Worm (Caenorhabditis elegans) whole organism, L2 larva: ENCODE results near the gene B0393.9.
"Not testable (repeated sequence)": the region's sequence is repeated elsewhere in the genome, so short reads cannot be mapped to it uniquely, and the experiment has no call there.

Experiments used
- R02D3.7 ChIP-seq: fragments of 150-350 bp; optimal IDR thresholded peaks from 2 replicates; lab custom pipeline; 2014; ENCODE audit warnings: missing biosample characterization, missing genetic modification characterization
- Y55F3AM.14 ChIP-seq: fragments of 200-800 bp; sonication (Bioruptor generic); optimal IDR thresholded peaks from 2 replicates; lab custom pipeline; 2018; ENCODE audit warnings: mild to moderate bottlenecking, missing genetic modification characterization, missing compliant biosample characterization
- ama-1 ChIP-seq: fragments of 150-350 bp; optimal IDR thresholded peaks from 2 replicates; lab custom pipeline; 2018; ENCODE audit warnings: inconsistent platforms
- blmp-1 ChIP-seq: sonication (generic microtip); optimal IDR thresholded peaks from 2 replicates; lab custom pipeline; 2017; ENCODE audit warnings: missing genetic modification characterization, mild to moderate bottlenecking, missing compliant biosample characterization, antibody characterized with exemption, moderate library complexity; ENCODE audit not compliant: insufficient read depth
- ceh-16 ChIP-seq: fragments of 150-350 bp; optimal IDR thresholded peaks from 2 replicates; lab custom pipeline; 2014; ENCODE audit warnings: missing biosample characterization, missing genetic modification characterization
- ceh-82 ChIP-seq: fragments of 150-350 bp; optimal IDR thresholded peaks from 2 replicates; lab custom pipeline; 2014; ENCODE audit warnings: missing biosample characterization, missing genetic modification characterization
- crh-2 ChIP-seq: sonication (generic microtip); optimal IDR thresholded peaks from 2 replicates; lab custom pipeline; 2017; ENCODE audit warnings: missing biosample characterization, missing genetic modification characterization
- dmd-4 ChIP-seq: sonication (generic microtip); optimal IDR thresholded peaks from 2 replicates; lab custom pipeline; 2017; ENCODE audit warnings: missing biosample characterization, missing genetic modification characterization
- egl-27 ChIP-seq: sonication (generic microtip); optimal IDR thresholded peaks from 3 replicates; lab custom pipeline; 2017; ENCODE audit warnings: missing biosample characterization, missing genetic modification reagents, missing genetic modification characterization
- elt-1 ChIP-seq: fragments of 150-350 bp; optimal IDR thresholded peaks from 2 replicates; lab custom pipeline; 2014; ENCODE audit warnings: missing biosample characterization, missing genetic modification characterization
- elt-3 ChIP-seq: sonication (generic microtip); optimal IDR thresholded peaks from 2 replicates; lab custom pipeline; 2017; ENCODE audit warnings: missing biosample characterization, missing genetic modification characterization
- fos-1 ChIP-seq: fragments of 150-350 bp; optimal IDR thresholded peaks from 2 replicates; lab custom pipeline; 2014; ENCODE audit warnings: missing biosample characterization, missing genetic modification characterization
- gmeb-1 ChIP-seq: fragments of 150-350 bp; optimal IDR thresholded peaks from 2 replicates; lab custom pipeline; 2014; ENCODE audit warnings: missing biosample characterization, missing genetic modification characterization
- lin-11 ChIP-seq: fragments of 150-350 bp; sonication (generic microtip); optimal IDR thresholded peaks from 2 replicates; lab custom pipeline; 2014; ENCODE audit warnings: missing biosample characterization, missing genetic modification characterization, inconsistent platforms, mixed read lengths
- lin-13 ChIP-seq: fragments of 150-350 bp; optimal IDR thresholded peaks from 2 replicates; lab custom pipeline; 2014; ENCODE audit warnings: missing biosample characterization, missing genetic modification reagents, missing genetic modification characterization
- lsy-2 ChIP-seq, 2 experiments: fragments of 150-350 bp in 1 of 2; sonication (generic microtip) in 1 of 2; optimal IDR thresholded peaks; 2 replicates each; lab custom pipeline; 2014 to 2017; ENCODE audit warnings: missing biosample characterization in 2 of 2, missing genetic modification characterization in 2 of 2
- mab-5 ChIP-seq: fragments of 150-350 bp; optimal IDR thresholded peaks from 2 replicates; lab custom pipeline; 2014; ENCODE audit warnings: missing biosample characterization, missing genetic modification characterization
- mbf-1 ChIP-seq: sonication (generic microtip); optimal IDR thresholded peaks from 2 replicates; lab custom pipeline; 2017; ENCODE audit warnings: missing biosample characterization, missing genetic modification characterization
- mdl-1 ChIP-seq, 2 experiments: fragments of 150-350 bp in 1 of 2; sonication (generic microtip) in 1 of 2; optimal IDR thresholded peaks; 2 replicates each; lab custom pipeline; 2017; ENCODE audit warnings: missing biosample characterization in 2 of 2, missing genetic modification characterization in 2 of 2
- nhr-11 ChIP-seq: fragments of 150-350 bp; optimal IDR thresholded peaks from 2 replicates; lab custom pipeline; 2014; ENCODE audit warnings: missing biosample characterization, missing genetic modification characterization
- nhr-129 ChIP-seq: fragments of 150-350 bp; optimal IDR thresholded peaks from 2 replicates; lab custom pipeline; 2014; ENCODE audit warnings: missing biosample characterization, missing genetic modification characterization
- nhr-21 ChIP-seq: fragments of 150-350 bp; optimal IDR thresholded peaks from 2 replicates; lab custom pipeline; 2014; ENCODE audit warnings: missing biosample characterization, missing genetic modification characterization
- nhr-23 ChIP-seq: fragments of 150-350 bp; optimal IDR thresholded peaks from 2 replicates; lab custom pipeline; 2014; ENCODE audit warnings: missing biosample characterization, missing genetic modification reagents, missing genetic modification characterization
- nhr-237 ChIP-seq: fragments of 150-350 bp; optimal IDR thresholded peaks from 2 replicates; lab custom pipeline; 2014; ENCODE audit warnings: missing biosample characterization, missing genetic modification characterization
- nhr-25 ChIP-seq: fragments of 150-350 bp; sonication (generic microtip); optimal IDR thresholded peaks from 3 replicates; lab custom pipeline; 2014; ENCODE audit warnings: missing biosample characterization, missing genetic modification characterization
- peb-1 ChIP-seq: fragments of 150-350 bp; optimal IDR thresholded peaks from 2 replicates; lab custom pipeline; 2014; ENCODE audit warnings: missing biosample characterization, missing genetic modification characterization
- sem-4 ChIP-seq: fragments of 150-350 bp; optimal IDR thresholded peaks from 2 replicates; lab custom pipeline; 2014; ENCODE audit warnings: missing biosample characterization, missing genetic modification reagents, missing genetic modification characterization
- snpc-4 ChIP-seq: fragments of 150-350 bp; optimal IDR thresholded peaks from 2 replicates; lab custom pipeline; 2014; ENCODE audit warnings: missing biosample characterization, missing genetic modification characterization
- unc-39 ChIP-seq: fragments of 150-350 bp; optimal IDR thresholded peaks from 2 replicates; lab custom pipeline; 2014; ENCODE audit warnings: missing biosample characterization, missing genetic modification characterization
- unc-55 ChIP-seq: fragments of 150-350 bp; sonication (generic microtip); optimal IDR thresholded peaks from 3 replicates; lab custom pipeline; 2014; ENCODE audit warnings: missing biosample characterization, missing genetic modification reagents, missing genetic modification characterization
- unc-62 ChIP-seq: fragments of 150-350 bp; optimal IDR thresholded peaks from 2 replicates; lab custom pipeline; 2014; ENCODE audit warnings: missing biosample characterization, missing genetic modification reagents, missing genetic modification characterization
- ztf-1 ChIP-seq: fragments of 200-800 bp; sonication (Bioruptor generic); conservative IDR thresholded peaks from 2 replicates; pipeline ENCODE4 v1.3.6; 2022; ENCODE audit warnings: missing genetic modification characterization, missing compliant biosample characterization
- ztf-11 ChIP-seq: sonication (generic microtip); optimal IDR thresholded peaks from 2 replicates; lab custom pipeline; 2017; ENCODE audit warnings: missing biosample characterization, missing genetic modification characterization

Gene B0393.9

ce11 chrIII:4748666-4749065, 31.3 kb downstream of the B0393.9 start:
- no peak for TF ChIP-seq nhr-23 (tag; lab: Kevin White, UChicago)
- TF ChIP-seq peb-1 (tag; lab: Kevin White, UChicago) = no peak
- no peak for TF ChIP-seq ama-1 (lab: Kevin White, UChicago)
- TF ChIP-seq elt-3 = no peak
- TF ChIP-seq R02D3.7 (tag; lab: Kevin White, UChicago) = no peak
- no peak for TF ChIP-seq mbf-1 (tag; lab: Kevin White, UChicago)

- TF ChIP-seq nhr-23 (tag; lab: Kevin White, UChicago) = no peak
These were observed 31.8 kb downstream of the B0393.9 start, which contains the start of gene col-89 for ce11 chrIII:4748109-4748508. Gene col-89 (plus strand): TSS chrIII:4748127.

- TF ChIP-seq blmp-1 (no peak), mab-5 (tag; lab: Kevin White, UChicago) (no peak), sem-4 (tag; lab: Kevin White, UChicago) (no peak), Y55F3AM.14 (GFP tag; lab: Kevin White, UChicago) (no peak), unc-55 (GFP tag; lab: Kevin White, UChicago) (no peak), snpc-4 (tag; lab: Kevin White, UChicago) (no peak)
These were observed 34.0 kb downstream of the B0393.9 start, which contains the start of gene F17C8.6 for ce11 chrIII:4745934-4746333. Gene F17C8.6 (minus strand): TSS chrIII:4746034.

- not testable (repeated sequence) for TF ChIP-seq ceh-16 (tag; lab: Kevin White, UChicago); lin-11; nhr-237 (tag; lab: Kevin White, UChicago)
These were observed 37.3 kb downstream of the B0393.9 start, which contains the start of gene twk-6 for ce11 chrIII:4742620-4743019. Gene twk-6 (plus strand): TSS chrIII:4742920.

- TF ChIP-seq crh-2 (tag; lab: Kevin White, UChicago) (peak; percentile 29), lsy-2 (tag; optimal IDR thresholded peaks at IDR 0.05; lab: Kevin White, UChicago) (peak in 1 of 2 experiments; percentile 28), ztf-11 (tag; lab: Kevin White, UChicago) (no peak), nhr-129 (peak; percentile 27), peb-1 (tag; lab: Kevin White, UChicago) (no peak), dmd-4 (tag; lab: Kevin White, UChicago) (no peak), nhr-11 (tag; lab: Kevin White, UChicago) (no peak), egl-27 (tag; lab: Kevin White, UChicago) (no peak), mdl-1 (tag; optimal IDR thresholded peaks at IDR 0.05; lab: Kevin White, UChicago) (no peak), lin-13 (GFP tag; lab: Kevin White, UChicago) (no peak), Y55F3AM.14 (GFP tag; lab: Kevin White, UChicago) (no peak), fos-1 (tag; lab: Kevin White, UChicago) (peak; percentile 78)
These were observed 39.1 kb downstream of the B0393.9 start for ce11 chrIII:4740820-4741219.

- no peak for TF ChIP-seq ceh-16 (tag; lab: Kevin White, UChicago)
- no peak for TF ChIP-seq mdl-1 (tag; optimal IDR thresholded peaks at IDR 0.05; lab: Kevin White, UChicago)
- TF ChIP-seq Y55F3AM.14 (GFP tag; lab: Kevin White, UChicago) = no peak
- no peak for TF ChIP-seq ztf-1 (GFP tag; lab: Robert Waterston, UW)
- no peak for TF ChIP-seq sem-4 (tag; lab: Kevin White, UChicago)
- no peak for TF ChIP-seq peb-1 (tag; lab: Kevin White, UChicago)
- TF ChIP-seq ztf-11 (tag; lab: Kevin White, UChicago) = no peak
- no peak for TF ChIP-seq unc-39 (tag; lab: Kevin White, UChicago)
- TF ChIP-seq elt-1 = no peak
- no peak for TF ChIP-seq dmd-4 (tag; lab: Kevin White, UChicago)
- no peak for TF ChIP-seq ceh-82 (tag; lab: Kevin White, UChicago)
- TF ChIP-seq nhr-25 = no peak
- TF ChIP-seq nhr-21 (tag; lab: Kevin White, UChicago) = no peak
- no peak for TF ChIP-seq R02D3.7 (tag; lab: Kevin White, UChicago)
- TF ChIP-seq unc-62 (GFP tag; lab: Kevin White, UChicago) = no peak
- TF ChIP-seq gmeb-1 (tag; lab: Kevin White, UChicago) = no peak
These were observed 40.0 kb downstream of the B0393.9 start, which contains the start of gene ras-2 for ce11 chrIII:4739975-4740374. Gene ras-2 (minus strand): TSS chrIII:4740075.
